Worm (Caenorhabditis elegans): Measurements from ENCODE around the gene spe-51.
A peak's percentile ranks its signal among the peaks of the same experiment; 100 is the strongest.

- TF ChIP-seq unc-62 (GFP tag; optimal IDR thresholded peaks at IDR 0.05 in 1 of 2) (no peak), unc-62 (tag; optimal IDR thresholded peaks at IDR 0.05) (no peak), dpl-1 (GFP tag; optimal IDR thresholded peaks at IDR 0.05) (peak; percentile 78), fos-1 (tag; optimal IDR thresholded peaks at IDR 0.05) (no peak), pha-4 (GFP tag; IDR thresholded peaks at IDR 0.05) (no peak), pha-4 (tag; optimal IDR thresholded peaks at IDR 0.05) (peak; percentile 65), egl-27 (tag; optimal IDR thresholded peaks at IDR 0.05) (no peak), nhr-102 (tag; optimal IDR thresholded peaks at IDR 0.05) (peak; percentile 57)
Observed at ce11 chrIV:4745422-4745821, 52.9 kb downstream of the spe-51 start, which contains the start of gene timm-17B.1.
